Worm (Caenorhabditis elegans): Measurements from ENCODE around the gene dnc-4.

Gene dnc-4

ce11 chrIV:8009374-8009773 lies 10.2 kb downstream of the dnc-4 start:
- TF ChIP-seq gmeb-1 (tag; optimal IDR thresholded peaks at IDR 0.05) (no peak), nhr-11 (tag; optimal IDR thresholded peaks at IDR 0.05) (no peak), nhr-12 (tag; optimal IDR thresholded peaks at IDR 0.05) (no peak), nhr-21 (tag; optimal IDR thresholded peaks at IDR 0.05) (no peak), blmp-1 (tag; optimal IDR thresholded peaks at IDR 0.05; ENCODE audit: insufficient read depth) (peak; percentile 89), crh-2 (tag; optimal IDR thresholded peaks at IDR 0.05) (no peak), mab-5 (tag; optimal IDR thresholded peaks at IDR 0.05) (no peak), nhr-237 (tag; optimal IDR thresholded peaks at IDR 0.05) (no peak), Y55F3AM.14 (GFP tag; optimal IDR thresholded peaks at IDR 0.05) (no peak), mdl-1 (tag; optimal IDR thresholded peaks at IDR 0.05) (no peak), sem-4 (tag; optimal IDR thresholded peaks at IDR 0.05) (no peak), peb-1 (tag; optimal IDR thresholded peaks at IDR 0.05) (no peak), ztf-4 (tag; optimal IDR thresholded peaks at IDR 0.05) (no peak), lin-11 (tag; optimal IDR thresholded peaks at IDR 0.05) (no peak), nhr-10 (tag; optimal IDR thresholded peaks at IDR 0.05) (no peak), sma-3 (GFP tag; optimal IDR thresholded peaks at IDR 0.05) (peak; percentile 18), unc-62 (GFP tag; optimal IDR thresholded peaks at IDR 0.05) (no peak), egl-27 (tag; optimal IDR thresholded peaks at IDR 0.05) (no peak), nhr-25 (tag; optimal IDR thresholded peaks at IDR 0.05) (peak; percentile 41), ztf-11 (tag; optimal IDR thresholded peaks at IDR 0.05) (no peak), aly-2 (tag; optimal IDR thresholded peaks at IDR 0.05) (no peak), fos-1 (tag; optimal IDR thresholded peaks at IDR 0.05) (peak; percentile 14), ceh-16 (tag; optimal IDR thresholded peaks at IDR 0.05) (peak; percentile 9), nhr-129 (tag; optimal IDR thresholded peaks at IDR 0.05) (no peak), unc-55 (GFP tag; optimal IDR thresholded peaks at IDR 0.05) (no peak), alr-1 (tag; optimal IDR thresholded peaks at IDR 0.05) (no peak), C34F6.9 (tag; optimal IDR thresholded peaks at IDR 0.05) (no peak), skn-1 (tag; optimal IDR thresholded peaks at IDR 0.05) (no peak), ztf-1 (GFP tag; conservative IDR thresholded peaks at IDR 0.05) (no peak), dmd-4 (tag; optimal IDR thresholded peaks at IDR 0.05) (no peak), R02D3.7 (tag; optimal IDR thresholded peaks at IDR 0.05) (no peak), elt-3 (tag; optimal IDR thresholded peaks at IDR 0.05) (no peak), nhr-6 (tag; optimal IDR thresholded peaks at IDR 0.05) (no peak), sma-9 (GFP tag; optimal IDR thresholded peaks at IDR 0.05) (peak; percentile 21), sma-9 (tag; optimal IDR thresholded peaks at IDR 0.05) (no peak)

- TF ChIP-seq elt-3 (tag; optimal IDR thresholded peaks at IDR 0.05) (no peak), sma-9 (GFP tag; optimal IDR thresholded peaks at IDR 0.05) (no peak), sma-9 (tag; optimal IDR thresholded peaks at IDR 0.05) (no peak), aly-2 (tag; optimal IDR thresholded peaks at IDR 0.05) (no peak), sma-3 (GFP tag; optimal IDR thresholded peaks at IDR 0.05) (no peak), ztf-11 (tag; optimal IDR thresholded peaks at IDR 0.05) (no peak), unc-55 (GFP tag; optimal IDR thresholded peaks at IDR 0.05) (no peak), egl-27 (tag; optimal IDR thresholded peaks at IDR 0.05) (no peak), ztf-1 (GFP tag; conservative IDR thresholded peaks at IDR 0.05) (no peak), nhr-77 (tag; optimal IDR thresholded peaks at IDR 0.05) (no peak), unc-62 (GFP tag; optimal IDR thresholded peaks at IDR 0.05) (no peak), elt-1 (tag; optimal IDR thresholded peaks at IDR 0.05) (no peak)
Measured at ce11 chrIV:8008137-8008536, 11.5 kb downstream of the dnc-4 start.

- TF ChIP-seq F13H6.1 (tag; optimal IDR thresholded peaks at IDR 0.05), result no peak
- TF ChIP-seq ZK546.5 (tag; optimal IDR thresholded peaks at IDR 0.05), result no peak
- TF ChIP-seq Y55F3AM.14 (GFP tag; optimal IDR thresholded peaks at IDR 0.05), result no peak
- TF ChIP-seq mbf-1 (tag; optimal IDR thresholded peaks at IDR 0.05), result no peak
- no peak for TF ChIP-seq C34F6.9 (tag; optimal IDR thresholded peaks at IDR 0.05)
- no peak for TF ChIP-seq R02D3.7 (tag; optimal IDR thresholded peaks at IDR 0.05)
- TF ChIP-seq sma-3 (GFP tag; optimal IDR thresholded peaks at IDR 0.05), result no peak
- TF ChIP-seq crh-2 (tag; optimal IDR thresholded peaks at IDR 0.05), result no peak
- no peak for TF ChIP-seq ceh-82 (tag; optimal IDR thresholded peaks at IDR 0.05)
- no peak for TF ChIP-seq mab-5 (tag; optimal IDR thresholded peaks at IDR 0.05)
- no peak for TF ChIP-seq nhr-12 (tag; optimal IDR thresholded peaks at IDR 0.05)
- no peak for TF ChIP-seq sma-9 (GFP tag; optimal IDR thresholded peaks at IDR 0.05)
- no peak for TF ChIP-seq sma-9 (tag; optimal IDR thresholded peaks at IDR 0.05)
- no peak for TF ChIP-seq nhr-129 (tag; optimal IDR thresholded peaks at IDR 0.05)
- no peak for TF ChIP-seq zag-1 (tag; optimal IDR thresholded peaks at IDR 0.05)
- TF ChIP-seq blmp-1 (tag; optimal IDR thresholded peaks at IDR 0.05; ENCODE audit: insufficient read depth), result no peak
- no peak for TF ChIP-seq lin-13 (GFP tag; optimal IDR thresholded peaks at IDR 0.05)
- no peak for TF ChIP-seq ceh-16 (tag; optimal IDR thresholded peaks at IDR 0.05)
- no peak for TF ChIP-seq nhr-23 (tag; optimal IDR thresholded peaks at IDR 0.05)
- TF ChIP-seq peb-1 (tag; optimal IDR thresholded peaks at IDR 0.05), result no peak
- TF ChIP-seq dmd-4 (tag; optimal IDR thresholded peaks at IDR 0.05), result no peak
Measured at ce11 chrIV:8007549-8007948, 12.1 kb downstream of the dnc-4 start.
